Fruit fly (Drosophila melanogaster): ENCODE measurements around the gene Jon25Biii.

Jon25Biii gene

dm6 chr2L:4973731-4974415 lies 23.3 kb upstream of the Jon25Biii start, which contains the start of gene mRpL28 (continued):
- TF ChIP-seq Awh (GFP tag; IDR thresholded peaks at IDR 0.05) (no peak), row (GFP tag; IDR thresholded peaks at IDR 0.05) (peak; percentile 74), MBD-R2 (GFP tag; IDR thresholded peaks at IDR 0.05) (peak; percentile 92), ftz-f1 (GFP tag; optimal IDR thresholded peaks at IDR 0.05) (no peak), so (GFP tag; IDR thresholded peaks at IDR 0.05) (no peak), lmd (GFP tag; IDR thresholded peaks at IDR 0.05) (no peak), CG2678 (tag; optimal IDR thresholded peaks at IDR 0.05) (no peak), CHES-1-like (GFP tag; optimal IDR thresholded peaks at IDR 0.05) (peak; percentile 27), CG16813 (GFP tag; IDR thresholded peaks at IDR 0.05; ENCODE audit: partially characterized antibody) (peak; percentile 20; the same call in 1 of the 3 replicates), jumu (GFP tag; optimal IDR thresholded peaks at IDR 0.05) (no peak), CG12219 (GFP tag; optimal IDR thresholded peaks at IDR 0.05) (no peak), ham (GFP tag; IDR thresholded peaks at IDR 0.05) (no peak), ro (GFP tag; IDR thresholded peaks at IDR 0.05) (no peak), az2 (GFP tag; optimal IDR thresholded peaks at IDR 0.05) (no peak), CG9876 (GFP tag; optimal IDR thresholded peaks at IDR 0.05) (no peak), CG34224 (GFP tag; IDR thresholded peaks at IDR 0.05; ENCODE audit: partially characterized antibody) (peak; percentile 71), CG4360 (GFP tag; IDR thresholded peaks at IDR 0.05) (no peak), grn (GFP tag; optimal IDR thresholded peaks at IDR 0.05) (no peak), NK7.1 (GFP tag; optimal IDR thresholded peaks at IDR 0.05) (no peak), zen (tag; optimal IDR thresholded peaks at IDR 0.05) (no peak), Poxn (GFP tag; IDR thresholded peaks at IDR 0.05) (no peak), chm (GFP tag; IDR thresholded peaks at IDR 0.05) (peak; percentile 20; the same call in 1 of the 2 replicates), NfI (GFP tag; optimal IDR thresholded peaks at IDR 0.05) (no peak), cato (GFP tag; optimal IDR thresholded peaks at IDR 0.05; ENCODE audit: borderline replicate concordance) (no peak), CG4730 (GFP tag; IDR thresholded peaks at IDR 0.05) (no peak), CG18262 (tag; optimal IDR thresholded peaks at IDR 0.05) (no peak), kni (GFP tag; optimal IDR thresholded peaks at IDR 0.05) (no peak), lab (GFP tag; optimal IDR thresholded peaks at IDR 0.05) (no peak), H15 (GFP tag; IDR thresholded peaks at IDR 0.05) (no peak), fru (optimal IDR thresholded peaks at IDR 0.05) (no peak), Sry-δ (GFP tag; optimal IDR thresholded peaks at IDR 0.05) (no peak), CG6654 (GFP tag; optimal IDR thresholded peaks at IDR 0.05) (no peak), sna (GFP tag; IDR thresholded peaks at IDR 0.05; ENCODE audit: partially characterized antibody) (peak; percentile 45; the same call in 1 of the 2 replicates), H2.0 (GFP tag; IDR thresholded peaks at IDR 0.05) (no peak), CG15514 (GFP tag; optimal IDR thresholded peaks at IDR 0.05) (peak; percentile 26), jigr1 (GFP tag; IDR thresholded peaks at IDR 0.05) (no peak), CG9932 (GFP tag; IDR thresholded peaks at IDR 0.05) (peak; percentile 67), CG30020 (tag; optimal IDR thresholded peaks at IDR 0.05) (peak; percentile 39), p53 (GFP tag; optimal IDR thresholded peaks at IDR 0.05) (no peak), CG4328 (GFP tag; optimal IDR thresholded peaks at IDR 0.05) (peak; percentile 18), ssp (GFP tag; IDR thresholded peaks at IDR 0.05) (no peak), rib (GFP tag; IDR thresholded peaks at IDR 0.05) (no peak), CTCF (GFP tag; optimal IDR thresholded peaks at IDR 0.05) (peak; percentile 3), Gsc (GFP tag; IDR thresholded peaks at IDR 0.05) (no peak), Blimp-1 (GFP tag; optimal IDR thresholded peaks at IDR 0.05) (no peak), Oli (tag; optimal IDR thresholded peaks at IDR 0.05) (no peak), Xrp1 (GFP tag; IDR thresholded peaks at IDR 0.05) (no peak), HmgZ (tag; optimal IDR thresholded peaks at IDR 0.05) (peak; percentile 57), Nf-YC (tag; optimal IDR thresholded peaks at IDR 0.05) (peak; percentile 40), tap (tag; optimal IDR thresholded peaks at IDR 0.05) (no peak), PHDP (tag; optimal IDR thresholded peaks at IDR 0.05) (peak; percentile 18), CG12104 (GFP tag; optimal IDR thresholded peaks at IDR 0.05) (no peak)
